Fruit fly (Drosophila melanogaster): Measurements from ENCODE around the gene Cdk5alpha.

DNA sequence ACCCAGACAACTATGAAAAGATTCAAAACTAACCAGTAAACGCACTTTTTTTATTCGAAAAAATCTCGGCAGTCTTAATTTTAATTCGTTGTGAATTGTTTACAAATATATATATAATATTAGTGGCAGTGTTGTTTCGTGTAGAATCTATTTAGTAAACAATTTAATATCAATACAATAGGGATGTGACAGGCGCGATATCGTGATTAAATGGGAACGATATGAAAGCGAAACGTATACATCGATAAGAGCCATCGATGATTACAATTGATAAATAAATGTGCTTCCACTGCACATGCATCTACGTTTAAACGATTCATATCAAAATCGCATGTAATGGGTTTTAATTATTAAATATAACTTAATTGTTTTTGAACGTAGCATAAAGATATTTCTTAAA, 33.4 kb downstream of the Cdk5alpha start:
- TF ChIP-seq CG8319 (GFP tag; optimal IDR thresholded peaks at IDR 0.05) (no peak), CG16779 (tag; optimal IDR thresholded peaks at IDR 0.05) (no peak), salr (GFP tag; optimal IDR thresholded peaks at IDR 0.05) (no peak), CG11762 (GFP tag; optimal IDR thresholded peaks at IDR 0.05; ENCODE audit: insufficient read depth) (no peak), Hr39 (GFP tag; optimal IDR thresholded peaks at IDR 0.05) (no peak), OdsH (GFP tag; optimal IDR thresholded peaks at IDR 0.05) (no peak), ss (GFP tag; optimal IDR thresholded peaks at IDR 0.05) (no peak), Ets96B (tag; optimal IDR thresholded peaks at IDR 0.05) (no peak), pdm3 (GFP tag; optimal IDR thresholded peaks at IDR 0.05) (no peak), CG6854 (GFP tag; optimal IDR thresholded peaks at IDR 0.05) (no peak), CG3032 (tag; optimal IDR thresholded peaks at IDR 0.05) (no peak), CG32006 (GFP tag; optimal IDR thresholded peaks at IDR 0.05) (no peak), Lpt (GFP tag; optimal IDR thresholded peaks at IDR 0.05) (no peak)
